Fruit fly (Drosophila melanogaster) whole organism, embryonic: Measurements from ENCODE around the gene Pmm2.
A peak's percentile ranks its signal among the peaks of the same experiment; 100 is the strongest.

Experiments used
- Abd-B ChIP-seq: fragments of 200-800 bp; sonication (Bioruptor generic); optimal IDR thresholded peaks from 2 replicates; lab custom pipeline; 2018; ENCODE audit warnings: missing biosample characterization, mild to moderate bottlenecking, missing genetic modification characterization, moderate library complexity
- Bgb ChIP-seq: fragments of 200-800 bp; sonication (Bioruptor generic); IDR thresholded peaks from 2 replicates; pipeline ENCODE4 v1.3.6; 2022; ENCODE audit warnings: missing biosample characterization, missing genetic modification characterization; ENCODE audit not compliant: partially characterized antibody
- Blimp-1 ChIP-seq: fragments of 200-800 bp; sonication (Bioruptor generic); optimal IDR thresholded peaks from 3 replicates; lab custom pipeline; 2018; ENCODE audit warnings: missing biosample characterization, missing genetic modification characterization, mild to moderate bottlenecking, moderate library complexity, missing genetic modification reagents
- CG10274 ChIP-seq: fragments of 200-800 bp; sonication (Bioruptor generic); optimal IDR thresholded peaks from 3 replicates; lab custom pipeline; 2017; ENCODE audit warnings: missing biosample characterization, mild to moderate bottlenecking, missing genetic modification characterization
- CG10543 ChIP-seq: fragments of 200-800 bp; sonication (Bioruptor generic); optimal IDR thresholded peaks from 3 replicates; lab custom pipeline; 2017; ENCODE audit warnings: missing biosample characterization, mild to moderate bottlenecking, missing genetic modification characterization, moderate library complexity
- CG10654 ChIP-seq: fragments of 200-800 bp; sonication (Bioruptor generic); optimal IDR thresholded peaks from 2 replicates; lab custom pipeline; 2016; ENCODE audit warnings: missing biosample characterization, missing genetic modification characterization
- CG12219 ChIP-seq: fragments of 200-800 bp; sonication (Bioruptor generic); optimal IDR thresholded peaks from 3 replicates; lab custom pipeline; 2018; ENCODE audit warnings: missing biosample characterization, mild to moderate bottlenecking, missing genetic modification characterization
- CG12391 ChIP-seq: fragments of 200-800 bp; sonication (Bioruptor generic); optimal IDR thresholded peaks from 3 replicates; lab custom pipeline; 2018; ENCODE audit warnings: missing biosample characterization, mild to moderate bottlenecking, missing genetic modification characterization, moderate library complexity
- CG12769 ChIP-seq: fragments of 200-800 bp; sonication (Bioruptor generic); optimal IDR thresholded peaks from 2 replicates; lab custom pipeline; 2019; ENCODE audit warnings: missing biosample characterization, mild to moderate bottlenecking, missing genetic modification characterization, moderate library complexity
- CG13287 ChIP-seq: fragments of 200-800 bp; sonication (Bioruptor generic); IDR thresholded peaks from 2 replicates; pipeline ENCODE4 v1.3.6; 2022; ENCODE audit warnings: missing biosample characterization, missing genetic modification characterization; ENCODE audit not compliant: partially characterized antibody
- CG13894 ChIP-seq: fragments of 200-800 bp; sonication (Bioruptor generic); optimal IDR thresholded peaks from 3 replicates; lab custom pipeline; 2018; ENCODE audit warnings: missing biosample characterization, mild to moderate bottlenecking, missing genetic modification characterization, moderate library complexity
- CG14710 ChIP-seq: fragments of 200-800 bp; sonication (Bioruptor generic); optimal IDR thresholded peaks from 3 replicates; lab custom pipeline; 2019; ENCODE audit warnings: missing biosample characterization, mild to moderate bottlenecking, missing genetic modification characterization, moderate library complexity
- CG15011 ChIP-seq: fragments of 200-800 bp; sonication (Bioruptor generic); optimal IDR thresholded peaks from 3 replicates; lab custom pipeline; 2018; ENCODE audit warnings: missing biosample characterization, mild to moderate bottlenecking, missing genetic modification characterization
- CG16815 ChIP-seq: fragments of 200-800 bp; sonication (Bioruptor generic); optimal IDR thresholded peaks from 3 replicates; lab custom pipeline; 2017; ENCODE audit warnings: missing biosample characterization, mild to moderate bottlenecking, missing genetic modification characterization
- CG3281 ChIP-seq: fragments of 200-800 bp; sonication (Bioruptor generic); optimal IDR thresholded peaks from 3 replicates; lab custom pipeline; 2017; ENCODE audit warnings: missing biosample characterization, mild to moderate bottlenecking, missing genetic modification characterization
- CG5953 ChIP-seq: fragments of 200-800 bp; sonication (Bioruptor generic); IDR thresholded peaks from 2 replicates; pipeline ENCODE4 v1.3.6; 2022; ENCODE audit warnings: missing biosample characterization, missing genetic modification characterization
- CG8359 ChIP-seq: fragments of 200-800 bp; sonication (Bioruptor generic); optimal IDR thresholded peaks from 2 replicates; lab custom pipeline; 2017; ENCODE audit warnings: missing biosample characterization, mild to moderate bottlenecking, missing genetic modification characterization, borderline replicate concordance
- CG8478 ChIP-seq: fragments of >200 bp; optimal IDR thresholded peaks from 2 replicates; lab custom pipeline; 2018
- D19A ChIP-seq: fragments of 200-800 bp; optimal IDR thresholded peaks from 3 replicates; lab custom pipeline; 2019; ENCODE audit warnings: missing biosample characterization, mild to moderate bottlenecking, missing genetic modification characterization, moderate library complexity
- Dfd ChIP-seq, 2 experiments: fragments of >200 bp; optimal IDR thresholded peaks; 2 replicates each; lab custom pipeline; 2017; ENCODE audit warnings: missing biosample characterization in 2 of 2, missing genetic modification characterization in 2 of 2
- H15 ChIP-seq: fragments of 200-800 bp; sonication (Bioruptor generic); IDR thresholded peaks from 3 replicates; pipeline ENCODE4 v1.3.6; 2022; ENCODE audit warnings: missing biosample characterization, missing genetic modification characterization
- HLH4C ChIP-seq: fragments of 200-800 bp; sonication (Bioruptor generic); IDR thresholded peaks from 3 replicates; pipeline ENCODE4 v1.3.6; 2022; ENCODE audit warnings: missing biosample characterization, missing genetic modification characterization; ENCODE audit not compliant: partially characterized antibody
- Jarid2 ChIP-seq: fragments of 200-800 bp; sonication (Bioruptor generic); optimal IDR thresholded peaks from 3 replicates; lab custom pipeline; 2017; ENCODE audit warnings: mild to moderate bottlenecking, missing biosample characterization, missing genetic modification reagents, missing genetic modification characterization
- MBD-R2 ChIP-seq: fragments of 200-800 bp; sonication (Bioruptor generic); IDR thresholded peaks from 2 replicates; pipeline ENCODE4 v1.3.6; 2022; ENCODE audit warnings: missing biosample characterization, missing genetic modification characterization
- Oli ChIP-seq: fragments of 200-800 bp; sonication (Bioruptor generic); optimal IDR thresholded peaks from 2 replicates; lab custom pipeline; 2018; ENCODE audit warnings: missing biosample characterization, mild to moderate bottlenecking, missing genetic modification characterization, moderate library complexity
- Ravus ChIP-seq: fragments of 200-800 bp; sonication (Bioruptor generic); IDR thresholded peaks from 2 replicates; pipeline ENCODE4 v1.3.6; 2022; ENCODE audit warnings: missing biosample characterization, missing genetic modification characterization
- Trl ChIP-seq, 3 experiments: fragments of >200 bp in 2 of 3; fragments of 200-800 bp in 1 of 3; sonication (Bioruptor generic) in 1 of 3; optimal IDR thresholded peaks; 2 replicates in 1 of 3; 3 replicates in 2 of 3; lab custom pipeline; 2016 to 2017; ENCODE audit warnings: missing biosample characterization in 1 of 3, missing genetic modification characterization in 1 of 3
- al ChIP-seq: fragments of 200-800 bp; sonication (Bioruptor generic); IDR thresholded peaks from 2 replicates; pipeline ENCODE4 v1.3.6; 2022; ENCODE audit warnings: missing biosample characterization, missing genetic modification characterization
- amos ChIP-seq: fragments of 200-800 bp; sonication (Bioruptor generic); IDR thresholded peaks from 2 replicates; pipeline ENCODE4 v1.3.6; 2022; ENCODE audit warnings: missing biosample characterization, missing genetic modification characterization; ENCODE audit not compliant: partially characterized antibody
- btn ChIP-seq: fragments of 200-800 bp; sonication (Bioruptor generic); optimal IDR thresholded peaks from 2 replicates; lab custom pipeline; 2016; ENCODE audit warnings: missing biosample characterization, missing genetic modification characterization
- caup ChIP-seq: fragments of 200-800 bp; sonication (Bioruptor generic); optimal IDR thresholded peaks from 3 replicates; lab custom pipeline; 2017; ENCODE audit warnings: missing biosample characterization, mild to moderate bottlenecking, missing genetic modification characterization, moderate library complexity; ENCODE audit not compliant: severe bottlenecking
- chm ChIP-seq: fragments of 200-800 bp; sonication (Bioruptor generic); IDR thresholded peaks from 2 replicates; pipeline ENCODE4 v1.3.6; 2022; ENCODE audit warnings: missing biosample characterization, missing genetic modification characterization
- crol ChIP-seq: fragments of 200-800 bp; sonication (Bioruptor generic); IDR thresholded peaks from 2 replicates; pipeline ENCODE4 v1.3.6; 2022; ENCODE audit warnings: missing biosample characterization, missing genetic modification characterization
- crp ChIP-seq, 2 experiments: fragments of 200-800 bp; sonication (Bioruptor generic); optimal IDR thresholded peaks; 2 replicates in 1 of 2; 3 replicates in 1 of 2; lab custom pipeline; 2017; ENCODE audit warnings: missing biosample characterization in 2 of 2, missing genetic modification characterization in 2 of 2, mild to moderate bottlenecking in 1 of 2, moderate library complexity in 1 of 2
- cwo ChIP-seq: fragments of 200-800 bp; sonication (Bioruptor generic); optimal IDR thresholded peaks from 3 replicates; lab custom pipeline; 2017; ENCODE audit warnings: missing biosample characterization, missing genetic modification characterization, mild to moderate bottlenecking, moderate library complexity, missing genetic modification reagents
- dmrt11E ChIP-seq: fragments of 200-800 bp; sonication (Bioruptor generic); optimal IDR thresholded peaks from 3 replicates; lab custom pipeline; 2018; ENCODE audit warnings: missing biosample characterization, mild to moderate bottlenecking, missing genetic modification characterization, moderate library complexity
- dysf ChIP-seq: fragments of 200-800 bp; sonication (Bioruptor generic); IDR thresholded peaks from 3 replicates; pipeline ENCODE4 v1.3.6; 2022; ENCODE audit warnings: missing biosample characterization, missing genetic modification characterization
- emc ChIP-seq: fragments of 200-800 bp; sonication (Bioruptor generic); optimal IDR thresholded peaks from 2 replicates; lab custom pipeline; 2016; ENCODE audit warnings: missing biosample characterization, missing genetic modification characterization
- gem ChIP-seq: fragments of 200-800 bp; sonication (Bioruptor generic); optimal IDR thresholded peaks from 2 replicates; lab custom pipeline; 2019; ENCODE audit warnings: missing biosample characterization, mild to moderate bottlenecking, missing genetic modification characterization, moderate library complexity
- hbn ChIP-seq: fragments of 200-800 bp; sonication (Bioruptor generic); IDR thresholded peaks from 2 replicates; pipeline ENCODE4 v1.3.6; 2022; ENCODE audit warnings: missing biosample characterization, missing genetic modification characterization; ENCODE audit not compliant: partially characterized antibody
- otp ChIP-seq: fragments of 200-800 bp; sonication (Bioruptor generic); IDR thresholded peaks from 3 replicates; pipeline ENCODE4, ENCODE4 v1.3.6; 2022; ENCODE audit warnings: missing biosample characterization, missing genetic modification characterization
- pho ChIP-seq: fragments of 200-800 bp; sonication (Bioruptor generic); optimal IDR thresholded peaks from 2 replicates; lab custom pipeline; 2016; ENCODE audit warnings: missing biosample characterization, missing genetic modification characterization
- sim ChIP-seq: fragments of 200-800 bp; sonication (Bioruptor generic); IDR thresholded peaks from 2 replicates; pipeline ENCODE4 v1.3.6; 2022; ENCODE audit warnings: missing biosample characterization, missing genetic modification characterization
- sr ChIP-seq: fragments of 200-800 bp; sonication (Bioruptor generic); IDR thresholded peaks from 3 replicates; pipeline ENCODE4 v1.3.6; 2022; ENCODE audit warnings: missing biosample characterization, missing genetic modification characterization
- unpg ChIP-seq: fragments of 200-800 bp; sonication (Bioruptor generic); optimal IDR thresholded peaks from 3 replicates; lab custom pipeline; 2018; ENCODE audit warnings: missing biosample characterization, mild to moderate bottlenecking, missing genetic modification characterization, moderate library complexity
- zfh2 ChIP-seq: fragments of 200-800 bp; sonication (Bioruptor generic); optimal IDR thresholded peaks from 2 replicates; lab custom pipeline; 2016; ENCODE audit warnings: missing biosample characterization, missing genetic modification characterization

The Pmm2 gene

DNA sequence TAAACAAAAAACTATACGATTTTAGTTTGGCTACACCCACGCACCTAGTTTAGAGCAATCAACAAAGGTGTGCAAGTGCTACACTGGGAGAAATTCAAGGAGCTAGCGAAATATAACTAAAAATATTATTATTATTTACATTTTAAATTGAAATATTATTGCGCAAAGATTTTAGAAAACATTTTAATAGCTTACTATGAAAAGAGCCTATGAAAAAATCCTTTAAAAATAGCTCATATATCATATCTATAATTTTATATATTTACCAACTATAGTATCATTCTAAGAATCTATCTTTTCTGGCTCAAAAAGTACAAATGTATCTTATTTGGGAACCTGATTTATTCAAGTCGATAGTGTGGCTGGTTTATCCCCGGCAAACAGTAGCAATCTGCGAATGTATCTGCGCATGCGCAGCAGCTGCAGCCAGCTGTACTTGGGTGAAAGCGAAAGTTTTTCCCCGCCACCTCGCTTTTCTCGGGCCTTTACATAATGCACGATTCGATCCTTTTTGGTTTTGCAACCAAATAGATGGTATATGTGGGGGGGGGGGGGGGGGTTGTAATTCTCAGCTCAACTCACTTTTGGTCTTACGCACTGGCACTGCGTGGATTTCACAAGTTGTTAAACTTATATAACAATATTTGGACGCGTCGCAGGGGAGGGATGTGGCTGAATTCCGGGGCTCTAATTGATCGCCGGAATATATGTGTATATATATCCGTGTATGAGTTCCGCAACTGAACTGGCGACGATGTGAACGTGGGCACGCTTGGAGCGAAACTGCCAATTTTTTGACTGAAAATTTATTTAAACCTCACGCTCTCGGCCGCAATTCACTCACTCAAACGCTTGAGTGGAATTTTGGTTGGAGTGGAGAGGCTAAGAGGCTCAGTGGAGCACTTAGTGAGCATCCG is 37.7 kb upstream of the Pmm2 start, which contains the start of gene CG10657 (continued):
- no peak for TF ChIP-seq pho
- no peak for TF ChIP-seq Dfd (GFP tag; optimal IDR thresholded peaks at IDR 0.05; lab: Kevin White, UChicago)
- TF ChIP-seq CG3281 (GFP tag; lab: Kevin White, UChicago): no peak
- no peak for TF ChIP-seq Ravus (GFP tag; lab: Robert Waterston, UW)
- TF ChIP-seq CG16815 (GFP tag; lab: Kevin White, UChicago): no peak
- no peak for TF ChIP-seq al
- no peak for TF ChIP-seq CG15011 (GFP tag; lab: Kevin White, UChicago)
- peak; percentile 57; the same call in 1 of the 2 replicates for TF ChIP-seq crol (GFP tag; lab: Robert Waterston, UW)
- no peak for TF ChIP-seq CG14710 (tag; lab: Kevin White, UChicago)
- peak; percentile 50; the same call in 1 of the 2 replicates for TF ChIP-seq Bgb (GFP tag; lab: Robert Waterston, UW)
- no peak for TF ChIP-seq crp (GFP tag; optimal IDR thresholded peaks at IDR 0.05; lab: Kevin White, UChicago)
- TF ChIP-seq gem (tag; lab: Kevin White, UChicago): peak; percentile 7
- no peak for TF ChIP-seq CG5953
- no peak for TF ChIP-seq unpg (GFP tag; lab: Kevin White, UChicago)
- peak; percentile 55; the same call in 1 of the 2 replicates for TF ChIP-seq chm
- no peak for TF ChIP-seq hbn (GFP tag; lab: Robert Waterston, UW)
- peak; percentile 22 for TF ChIP-seq CG13894 (tag; lab: Kevin White, UChicago)
- no peak for TF ChIP-seq CG8478 (lab: Kevin White, UChicago)
- peak; percentile 38; the same call in 1 of the 3 replicates for TF ChIP-seq sr (GFP tag; lab: Robert Waterston, UW)
- peak; percentile 57 for TF ChIP-seq Jarid2 (GFP tag; lab: Kevin White, UChicago)
- TF ChIP-seq CG8359 (GFP tag; lab: Kevin White, UChicago): no peak
- TF ChIP-seq CG12219 (GFP tag; lab: Kevin White, UChicago): no peak
- TF ChIP-seq amos (GFP tag; lab: Robert Waterston, UW): peak; percentile 24; the same call in 1 of the 2 replicates
- TF ChIP-seq CG10543 (GFP tag; lab: Kevin White, UChicago): no peak
- no peak for TF ChIP-seq Abd-B (GFP tag; lab: Kevin White, UChicago)
- TF ChIP-seq CG10654: no peak
- TF ChIP-seq dmrt11E (tag; lab: Kevin White, UChicago): no peak
- 0 out of 3 replicates have a peak, but pooled peaks have one; percentile 21 for TF ChIP-seq otp (GFP tag; lab: Robert Waterston, UW)
- TF ChIP-seq MBD-R2 (GFP tag; lab: Robert Waterston, UW): no peak
- TF ChIP-seq HLH4C (GFP tag; lab: Robert Waterston, UW): no peak
- no peak for TF ChIP-seq CG10274 (GFP tag; lab: Kevin White, UChicago)
- TF ChIP-seq dysf: peak; percentile 37; the same call in 1 of the 3 replicates
- TF ChIP-seq btn (GFP tag; lab: Kevin White, UChicago): no peak
- peak; percentile 30; the same call in 1 of the 2 replicates for TF ChIP-seq CG13287 (GFP tag; lab: Robert Waterston, UW)
- no peak for TF ChIP-seq CG12391 (tag; lab: Kevin White, UChicago)
- no peak for TF ChIP-seq Oli (tag; lab: Kevin White, UChicago)
- TF ChIP-seq emc (GFP tag; lab: Kevin White, UChicago): no peak
- TF ChIP-seq zfh2 (GFP tag; lab: Kevin White, UChicago): no peak
- peak in 1 of 2 experiments; percentile 28 for TF ChIP-seq Trl (optimal IDR thresholded peaks at IDR 0.05; lab: Kevin White, UChicago)
- TF ChIP-seq Trl (GFP tag; optimal IDR thresholded peaks at IDR 0.05; lab: Kevin White, UChicago): no peak
- TF ChIP-seq sim (GFP tag; lab: Robert Waterston, UW): 0 out of 2 replicates have a peak, but pooled peaks have one; percentile 32
- TF ChIP-seq Blimp-1 (GFP tag; lab: Kevin White, UChicago): peak; percentile 48
- TF ChIP-seq caup (GFP tag; lab: Kevin White, UChicago): no peak
- TF ChIP-seq CG12769: peak; percentile 47
- no peak for TF ChIP-seq D19A (tag; lab: Kevin White, UChicago)
- TF ChIP-seq cwo (GFP tag; lab: Kevin White, UChicago): no peak
- no peak for TF ChIP-seq H15 (GFP tag; lab: Robert Waterston, UW)
